Fruit fly (Drosophila melanogaster) whole organism, pupa: Measurements from ENCODE around the gene IscU.
A peak's percentile ranks its signal among the peaks of the same experiment; 100 is the strongest.

ENCODE experiments used
- CG12605 ChIP-seq: fragments of 200-800 bp; sonication (Bioruptor generic); IDR thresholded peaks from 2 replicates; pipeline ENCODE4 v1.3.6; 2022; ENCODE audit warnings: missing biosample characterization, missing genetic modification characterization
- CG32121 ChIP-seq: fragments of 200-800 bp; sonication (Bioruptor generic); IDR thresholded peaks from 2 replicates; pipeline ENCODE4 v1.3.6; 2022; ENCODE audit warnings: missing biosample characterization, missing genetic modification characterization
- CG8159 ChIP-seq: fragments of 200-800 bp; sonication (Bioruptor generic); optimal IDR thresholded peaks from 3 replicates; lab custom pipeline; 2018; ENCODE audit warnings: missing biosample characterization, mild to moderate bottlenecking, missing genetic modification characterization, moderate library complexity

DNA sequence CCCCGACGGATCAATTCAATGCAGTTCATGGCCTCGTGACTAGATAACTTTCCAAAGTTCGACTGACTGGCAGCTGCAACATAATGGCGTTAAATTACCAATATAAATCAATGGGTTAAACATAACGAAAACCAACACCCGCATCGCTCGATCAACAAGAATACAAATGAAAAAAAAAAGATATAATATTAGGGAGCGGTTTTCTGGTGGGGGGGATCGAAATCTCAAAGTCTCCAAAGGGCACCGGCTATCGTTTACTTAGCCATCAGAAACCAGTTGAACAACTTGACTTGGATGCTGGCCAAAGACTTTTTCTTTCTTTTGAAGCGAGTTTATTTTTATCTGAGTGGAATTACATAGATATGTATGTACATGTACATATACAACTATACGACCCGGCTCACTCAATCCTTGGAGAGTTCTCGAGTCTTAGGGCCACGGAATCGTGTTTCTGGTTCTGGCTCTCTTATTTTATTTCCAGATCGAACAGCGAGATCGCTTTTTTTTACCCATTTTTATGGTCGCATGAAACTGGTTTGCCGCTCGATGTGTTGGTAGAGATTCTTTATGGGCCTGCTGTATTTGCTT lies 30.7 kb upstream of the IscU start:
- no peak for TF ChIP-seq CG32121 (GFP tag; lab: Robert Waterston, UW)
- peak; percentile 36 for TF ChIP-seq CG8159
- peak; percentile 62; the same call in 1 of the 2 replicates for TF ChIP-seq CG12605 (GFP tag; lab: Robert Waterston, UW)
